Worm (Caenorhabditis elegans) whole organism, L1 larva: Measurements from ENCODE around the gene Y54G2A.36.

Source experiments
- ama-1 ChIP-seq: fragments of 150-350 bp; optimal IDR thresholded peaks from 2 replicates; lab custom pipeline; 2014
- efl-1 ChIP-seq, 4 experiments: fragments of 150-350 bp; optimal IDR thresholded peaks in 3 of 4; peaks in 1 of 4; 1 replicate in 1 of 4; 2 replicates in 3 of 4; lab custom pipeline; 2014; ENCODE audit warnings: missing biosample characterization in 2 of 4, missing genetic modification characterization in 2 of 4, missing genetic modification reagents in 2 of 4
- fkh-10 ChIP-seq: sonication (generic microtip); optimal IDR thresholded peaks from 2 replicates; lab custom pipeline; 2017; ENCODE audit warnings: missing biosample characterization, missing genetic modification reagents, missing genetic modification characterization
- fos-1 ChIP-seq: fragments of 150-350 bp; optimal IDR thresholded peaks from 2 replicates; lab custom pipeline; 2014; ENCODE audit warnings: missing biosample characterization, missing genetic modification characterization
- hpl-2 ChIP-seq: fragments of 150-350 bp; optimal IDR thresholded peaks from 2 replicates; lab custom pipeline; 2014; ENCODE audit warnings: missing biosample characterization, missing genetic modification reagents, missing genetic modification characterization
- jun-1 ChIP-seq: fragments of 150-350 bp; optimal IDR thresholded peaks from 2 replicates; lab custom pipeline; 2014; ENCODE audit warnings: missing biosample characterization, missing genetic modification reagents, missing genetic modification characterization
- lin-15B ChIP-seq: fragments of 150-350 bp; sonication (generic microtip); optimal IDR thresholded peaks from 3 replicates; lab custom pipeline; 2014; ENCODE audit warnings: missing biosample characterization, missing genetic modification characterization
- lsy-2 ChIP-seq, 2 experiments: fragments of 150-350 bp; optimal IDR thresholded peaks; 2 replicates each; lab custom pipeline; 2014; ENCODE audit warnings: missing biosample characterization in 2 of 2, missing genetic modification characterization in 2 of 2
- nhr-12 ChIP-seq: sonication (generic microtip); optimal IDR thresholded peaks from 2 replicates; lab custom pipeline; 2017; ENCODE audit warnings: missing biosample characterization, missing genetic modification characterization
- sup-37 ChIP-seq: fragments of 200-800 bp; sonication (Bioruptor generic); optimal IDR thresholded peaks from 2 replicates; lab custom pipeline; 2018; ENCODE audit warnings: mild to moderate bottlenecking, missing genetic modification characterization, missing compliant biosample characterization
- tbx-2 ChIP-seq: sonication (generic microtip); optimal IDR thresholded peaks from 2 replicates; lab custom pipeline; 2016; ENCODE audit warnings: missing genetic modification characterization, missing compliant biosample characterization
- unc-130 ChIP-seq: fragments of 150-350 bp; optimal IDR thresholded peaks from 2 replicates; lab custom pipeline; 2017; ENCODE audit warnings: missing biosample characterization, missing genetic modification characterization, inconsistent platforms
- unc-62 ChIP-seq: fragments of 150-350 bp; optimal IDR thresholded peaks from 2 replicates; lab custom pipeline; 2014; ENCODE audit warnings: missing biosample characterization, missing genetic modification reagents, missing genetic modification characterization
- vab-15 ChIP-seq: sonication (generic microtip); optimal IDR thresholded peaks from 2 replicates; lab custom pipeline; 2017; ENCODE audit warnings: missing genotype, mild to moderate bottlenecking, missing genetic modification characterization, missing compliant biosample characterization

DNA sequence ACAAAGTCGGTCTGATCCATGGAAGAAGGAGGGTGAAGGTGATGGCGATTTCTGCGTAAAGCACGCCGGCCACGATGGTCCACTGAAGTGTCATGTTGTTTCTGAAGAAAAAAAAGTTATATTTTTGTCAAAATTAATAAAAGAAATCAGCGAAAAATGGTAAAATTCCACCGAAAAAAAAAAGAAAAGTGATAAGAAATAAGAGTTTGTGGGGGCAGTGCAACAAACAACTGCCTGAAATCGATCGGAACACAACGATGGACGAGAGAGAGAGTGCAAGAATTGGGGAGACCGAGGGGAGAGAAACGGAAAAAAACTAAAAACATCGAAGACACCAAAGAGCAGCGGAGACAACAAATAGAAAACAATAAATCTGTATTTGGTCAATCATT, 5.1 kb upstream of the Y54G2A.36 start, which contains the start of gene Y54G2A.18:
- TF ChIP-seq efl-1 (optimal IDR thresholded peaks at IDR 0.05; lab: Kevin White, UChicago) (no peak), efl-1 (GFP tag; optimal IDR thresholded peaks at IDR 0.05 in 1 of 2; lab: Kevin White, UChicago) (no peak), unc-62 (GFP tag; lab: Kevin White, UChicago) (no peak), ama-1 (lab: Kevin White, UChicago) (no peak), unc-130 (tag; lab: Kevin White, UChicago) (no peak), vab-15 (tag; lab: Kevin White, UChicago) (no peak), nhr-12 (tag; lab: Kevin White, UChicago) (no peak), jun-1 (tag; lab: Kevin White, UChicago) (no peak), lsy-2 (tag; optimal IDR thresholded peaks at IDR 0.05; lab: Kevin White, UChicago) (no peak), lin-15B (no peak), fos-1 (tag; lab: Kevin White, UChicago) (no peak), sup-37 (no peak), fkh-10 (GFP tag; lab: Kevin White, UChicago) (no peak), hpl-2 (no peak), tbx-2 (tag; lab: Kevin White, UChicago) (no peak)
